Worm (Caenorhabditis elegans): ENCODE results near the gene ZK622.5.

Gene ZK622.5

ce11 chrII:5297718-5298117, 8.5 kb downstream of the ZK622.5 start:
- TF ChIP-seq ceh-14 (tag; optimal IDR thresholded peaks at IDR 0.05): no peak
- TF ChIP-seq hlh-15 (tag; optimal IDR thresholded peaks at IDR 0.05): no peak
- TF ChIP-seq tbx-7 (tag; optimal IDR thresholded peaks at IDR 0.05): no peak
- TF ChIP-seq pax-1 (tag; optimal IDR thresholded peaks at IDR 0.05): no peak
- no peak for TF ChIP-seq ref-2 (tag; optimal IDR thresholded peaks at IDR 0.05)
- TF ChIP-seq sox-2 (GFP tag; IDR thresholded peaks at IDR 0.05): no peak
- TF ChIP-seq eyg-1 (tag; optimal IDR thresholded peaks at IDR 0.05): no peak
- no peak for TF ChIP-seq ceh-48 (tag; optimal IDR thresholded peaks at IDR 0.05)
- TF ChIP-seq lin-11 (tag; optimal IDR thresholded peaks at IDR 0.05): no peak
- TF ChIP-seq fax-1 (tag; optimal IDR thresholded peaks at IDR 0.05): no peak
- TF ChIP-seq pqm-1 (tag; optimal IDR thresholded peaks at IDR 0.05): no peak
- TF ChIP-seq mec-3 (tag; optimal IDR thresholded peaks at IDR 0.05; ENCODE audit: borderline replicate concordance): no peak
- TF ChIP-seq tbx-2 (tag; optimal IDR thresholded peaks at IDR 0.05): no peak
- no peak for TF ChIP-seq F13H6.1 (tag; optimal IDR thresholded peaks at IDR 0.05)
- TF ChIP-seq fkh-10 (GFP tag; optimal IDR thresholded peaks at IDR 0.05): no peak

- no peak for TF ChIP-seq sox-2 (GFP tag; IDR thresholded peaks at IDR 0.05)
- no peak for TF ChIP-seq ceh-24 (tag; optimal IDR thresholded peaks at IDR 0.05)
- no peak for TF ChIP-seq pax-1 (tag; optimal IDR thresholded peaks at IDR 0.05)
- TF ChIP-seq pqm-1 (tag; optimal IDR thresholded peaks at IDR 0.05): no peak
- no peak for TF ChIP-seq ceh-22 (tag; optimal IDR thresholded peaks at IDR 0.05)
- no peak for TF ChIP-seq nhr-11 (tag; optimal IDR thresholded peaks at IDR 0.05)
- no peak for TF ChIP-seq sdc-2 (tag; optimal IDR thresholded peaks at IDR 0.05)
- TF ChIP-seq ttx-3 (tag; optimal IDR thresholded peaks at IDR 0.05): no peak
- no peak for TF ChIP-seq ceh-14 (tag; optimal IDR thresholded peaks at IDR 0.05)
Observed at ce11 chrII:5301810-5302209, 12.6 kb downstream of the ZK622.5 start.

- TF ChIP-seq unc-86 (tag; optimal IDR thresholded peaks at IDR 0.05) (no peak), K02D7.2 (tag; optimal IDR thresholded peaks at IDR 0.05) (no peak), hlh-13 (GFP tag; optimal IDR thresholded peaks at IDR 0.05) (no peak), fkh-10 (GFP tag; optimal IDR thresholded peaks at IDR 0.05) (no peak), ceh-6 (GFP tag; optimal IDR thresholded peaks at IDR 0.05) (no peak), ceh-30 (tag; optimal IDR thresholded peaks at IDR 0.05) (no peak), pros-1 (tag; optimal IDR thresholded peaks at IDR 0.05) (no peak), pqm-1 (tag; optimal IDR thresholded peaks at IDR 0.05) (no peak), unc-55 (GFP tag; optimal IDR thresholded peaks at IDR 0.05) (no peak)
Observed at ce11 chrII:5305121-5305520, 15.9 kb downstream of the ZK622.5 start.

DNA sequence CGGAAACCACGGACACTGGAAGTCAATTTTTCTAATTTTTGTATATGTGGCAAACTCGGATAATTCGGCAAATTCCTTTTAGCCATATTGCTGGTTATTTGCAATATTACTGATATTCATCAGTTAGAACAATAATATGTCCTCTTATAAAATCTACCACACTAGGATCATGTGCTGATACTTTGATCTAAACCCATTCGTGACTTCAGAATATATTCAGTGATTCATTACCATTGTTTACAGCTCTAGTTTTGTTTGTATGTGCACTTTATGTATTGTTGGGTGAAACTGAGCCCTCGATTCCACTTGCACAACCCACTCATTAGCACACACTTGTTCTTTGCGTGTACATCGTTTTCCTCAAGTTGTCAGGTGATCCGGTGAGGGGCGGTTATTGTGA, 17.0 kb downstream of the ZK622.5 start:
- TF ChIP-seq pat-9 (tag; optimal IDR thresholded peaks at IDR 0.05) (no peak), hlh-6 (tag; optimal IDR thresholded peaks at IDR 0.05) (no peak), ets-4 (tag; optimal IDR thresholded peaks at IDR 0.05) (no peak), ahr-1 (tag; optimal IDR thresholded peaks at IDR 0.05) (no peak), ceh-18 (tag; optimal IDR thresholded peaks at IDR 0.05) (no peak), ceh-30 (tag; optimal IDR thresholded peaks at IDR 0.05) (no peak), che-1 (tag; optimal IDR thresholded peaks at IDR 0.05) (no peak), hlh-15 (tag; optimal IDR thresholded peaks at IDR 0.05) (no peak), ceh-24 (tag; optimal IDR thresholded peaks at IDR 0.05) (no peak)

ce11 chrII:5307203-5307602, 18.0 kb downstream of the ZK622.5 start:
- TF ChIP-seq mec-3 (tag; optimal IDR thresholded peaks at IDR 0.05; ENCODE audit: borderline replicate concordance) (no peak), pat-9 (tag; optimal IDR thresholded peaks at IDR 0.05) (no peak), ceh-48 (tag; optimal IDR thresholded peaks at IDR 0.05) (no peak), npax-4 (tag; optimal IDR thresholded peaks at IDR 0.05) (no peak)

DNA sequence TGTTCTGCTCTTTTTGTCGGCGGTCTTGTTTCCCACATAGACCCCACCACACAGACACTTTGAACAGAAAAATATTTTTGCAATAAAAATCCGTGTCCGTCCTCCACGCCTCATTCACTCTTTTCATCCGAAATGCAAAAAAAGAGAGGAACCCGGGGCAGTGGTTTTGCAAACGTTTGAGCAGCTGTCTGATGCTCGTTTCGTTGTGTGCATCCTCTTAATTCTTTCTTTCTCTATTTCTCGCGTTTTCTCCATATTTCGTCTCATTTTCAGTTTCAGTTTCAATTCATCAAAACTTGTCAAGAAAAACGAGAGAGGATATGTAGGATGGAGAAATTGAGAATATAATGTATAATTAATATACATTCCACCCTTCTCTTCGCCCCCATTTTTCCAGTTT, 19.7 kb downstream of the ZK622.5 start:
- TF ChIP-seq gmeb-2 (tag; optimal IDR thresholded peaks at IDR 0.05) (no peak), pax-1 (tag; optimal IDR thresholded peaks at IDR 0.05) (no peak), hlh-30 (tag; optimal IDR thresholded peaks at IDR 0.05; ENCODE audit: insufficient read depth) (no peak), ceh-24 (tag; optimal IDR thresholded peaks at IDR 0.05) (no peak), nfya-1 (tag; optimal IDR thresholded peaks at IDR 0.05) (no peak)

Measured in whole organism, late embryonic.